Worm (Caenorhabditis elegans) whole organism, late embryonic: Measurements from ENCODE around the gene B0454.8.
A peak's percentile ranks its signal among the peaks of the same experiment; 100 is the strongest.

Source experiments
- C38D4.7 ChIP-seq: fragments of 200-800 bp; sonication (Bioruptor generic); optimal IDR thresholded peaks from 2 replicates; lab custom pipeline; 2018; ENCODE audit warnings: mild to moderate bottlenecking, missing genetic modification characterization, moderate library complexity, missing compliant biosample characterization
- F13H6.1 ChIP-seq: sonication (generic microtip); optimal IDR thresholded peaks from 2 replicates; lab custom pipeline; 2016; ENCODE audit warnings: missing genetic modification characterization, missing compliant biosample characterization
- K02D7.2 ChIP-seq: sonication (generic microtip); optimal IDR thresholded peaks from 2 replicates; lab custom pipeline; 2017; ENCODE audit warnings: mild to moderate bottlenecking, missing genetic modification characterization, missing compliant biosample characterization
- K09A11.1 ChIP-seq: sonication (generic microtip); optimal IDR thresholded peaks from 2 replicates; lab custom pipeline; 2017; ENCODE audit warnings: antibody characterized with exemption, mild to moderate bottlenecking, missing genetic modification characterization, missing compliant biosample characterization; ENCODE audit not compliant: insufficient read depth
- T23F11.4 ChIP-seq: fragments of 200-800 bp; sonication (Bioruptor generic); optimal IDR thresholded peaks from 2 replicates; lab custom pipeline; 2018; ENCODE audit warnings: mild to moderate bottlenecking, missing genetic modification characterization, missing compliant biosample characterization
- Y22D7AL.16 ChIP-seq: sonication (generic microtip); optimal IDR thresholded peaks from 2 replicates; lab custom pipeline; 2016; ENCODE audit warnings: missing genetic modification characterization, missing compliant biosample characterization
- ahr-1 ChIP-seq: sonication (generic microtip); optimal IDR thresholded peaks from 2 replicates; lab custom pipeline; 2016; ENCODE audit warnings: missing genetic modification characterization, missing compliant biosample characterization
- ama-1 ChIP-seq: fragments of 150-350 bp; optimal IDR thresholded peaks from 2 replicates; lab custom pipeline; 2014
- ceh-18 ChIP-seq: sonication (generic microtip); optimal IDR thresholded peaks from 2 replicates; lab custom pipeline; 2016; ENCODE audit warnings: missing genetic modification characterization, missing compliant biosample characterization
- ceh-2 ChIP-seq: sonication (generic microtip); optimal IDR thresholded peaks from 2 replicates; lab custom pipeline; 2016; ENCODE audit warnings: missing genotype, missing genetic modification characterization, missing compliant biosample characterization
- ceh-24 ChIP-seq: sonication (generic microtip); optimal IDR thresholded peaks from 2 replicates; lab custom pipeline; 2016; ENCODE audit warnings: mild to moderate bottlenecking, missing genetic modification characterization, missing compliant biosample characterization
- ceh-30 ChIP-seq: fragments of 150-350 bp; optimal IDR thresholded peaks from 2 replicates; lab custom pipeline; 2014; ENCODE audit warnings: missing biosample characterization, missing genetic modification characterization
- ceh-31 ChIP-seq: sonication (generic microtip); optimal IDR thresholded peaks from 2 replicates; lab custom pipeline; 2016; ENCODE audit warnings: missing genetic modification characterization, missing compliant biosample characterization
- ceh-34 ChIP-seq: sonication (generic microtip); optimal IDR thresholded peaks from 2 replicates; lab custom pipeline; 2016; ENCODE audit warnings: mild to moderate bottlenecking, missing genetic modification characterization, missing compliant biosample characterization
- ceh-45 ChIP-seq: fragments of 200-800 bp; sonication (Bioruptor generic); IDR thresholded peaks from 2 replicates; pipeline ENCODE4 v1.3.6; 2022; ENCODE audit warnings: missing genetic modification reagents, missing genetic modification characterization, missing compliant biosample characterization
- ceh-48 ChIP-seq: sonication (generic microtip); optimal IDR thresholded peaks from 2 replicates; lab custom pipeline; 2016; ENCODE audit warnings: missing genetic modification characterization, inconsistent platforms, missing compliant biosample characterization
- che-1 ChIP-seq: sonication (generic microtip); optimal IDR thresholded peaks from 2 replicates; lab custom pipeline; 2016; ENCODE audit warnings: mild to moderate bottlenecking, missing genetic modification characterization, missing compliant biosample characterization
- dmd-4 ChIP-seq: sonication (generic microtip); optimal IDR thresholded peaks from 2 replicates; lab custom pipeline; 2016; ENCODE audit warnings: borderline replicate concordance, missing genetic modification characterization, missing compliant biosample characterization
- elt-2 ChIP-seq: sonication (generic microtip); optimal IDR thresholded peaks from 2 replicates; lab custom pipeline; 2016; ENCODE audit warnings: missing genetic modification reagents, missing genetic modification characterization, missing compliant biosample characterization
- elt-4 ChIP-seq: sonication (generic microtip); optimal IDR thresholded peaks from 2 replicates; lab custom pipeline; 2016; ENCODE audit warnings: missing genetic modification characterization, missing compliant biosample characterization
- ets-4 ChIP-seq: sonication (generic microtip); optimal IDR thresholded peaks from 2 replicates; lab custom pipeline; 2016; ENCODE audit warnings: missing genetic modification characterization, missing compliant biosample characterization
- fkh-10 ChIP-seq: fragments of 150-350 bp; optimal IDR thresholded peaks from 2 replicates; lab custom pipeline; 2014; ENCODE audit warnings: missing biosample characterization, missing genetic modification reagents, missing genetic modification characterization
- hlh-15 ChIP-seq: sonication (generic microtip); optimal IDR thresholded peaks from 2 replicates; lab custom pipeline; 2016; ENCODE audit warnings: missing genetic modification characterization, missing compliant biosample characterization
- hlh-6 ChIP-seq: sonication (generic microtip); optimal IDR thresholded peaks from 2 replicates; lab custom pipeline; 2016; ENCODE audit warnings: missing genotype, missing genetic modification characterization, missing compliant biosample characterization
- lim-6 ChIP-seq: sonication (generic microtip); optimal IDR thresholded peaks from 2 replicates; lab custom pipeline; 2016; ENCODE audit warnings: missing genetic modification characterization, missing compliant biosample characterization
- lin-11 ChIP-seq: fragments of 200-800 bp; sonication (Bioruptor generic); optimal IDR thresholded peaks from 2 replicates; lab custom pipeline; 2018; ENCODE audit warnings: mild to moderate bottlenecking, missing genetic modification characterization, missing compliant biosample characterization
- madf-2 ChIP-seq: sonication (generic microtip); optimal IDR thresholded peaks from 2 replicates; lab custom pipeline; 2017; ENCODE audit warnings: missing genetic modification characterization, missing compliant biosample characterization
- nfya-1 ChIP-seq: sonication (generic microtip); optimal IDR thresholded peaks from 2 replicates; lab custom pipeline; 2017; ENCODE audit warnings: missing genetic modification characterization, mild to moderate bottlenecking, missing compliant biosample characterization, antibody characterized with exemption, moderate library complexity
- nhr-232 ChIP-seq: sonication (generic microtip); optimal IDR thresholded peaks from 2 replicates; lab custom pipeline; 2016; ENCODE audit warnings: missing genetic modification characterization, missing compliant biosample characterization
- npax-4 ChIP-seq: sonication (generic microtip); optimal IDR thresholded peaks from 2 replicates; lab custom pipeline; 2016; ENCODE audit warnings: missing genetic modification characterization, missing compliant biosample characterization
- odd-2 ChIP-seq: sonication (generic microtip); optimal IDR thresholded peaks from 2 replicates; lab custom pipeline; 2017; ENCODE audit warnings: antibody characterized with exemption, mild to moderate bottlenecking, missing genetic modification characterization, missing compliant biosample characterization
- pha-2 ChIP-seq: sonication (generic microtip); optimal IDR thresholded peaks from 2 replicates; lab custom pipeline; 2017; ENCODE audit warnings: mild to moderate bottlenecking, missing genetic modification characterization, missing compliant biosample characterization
- pha-4 ChIP-seq: fragments of 150-350 bp; optimal IDR thresholded peaks from 2 replicates; lab custom pipeline; 2018; ENCODE audit warnings: missing biosample characterization, missing genetic modification reagents, missing genetic modification characterization
- pqm-1 ChIP-seq: sonication (generic microtip); optimal IDR thresholded peaks from 2 replicates; lab custom pipeline; 2016; ENCODE audit warnings: missing genetic modification characterization, missing compliant biosample characterization
- ref-2 ChIP-seq: sonication (generic microtip); optimal IDR thresholded peaks from 2 replicates; lab custom pipeline; 2016; ENCODE audit warnings: missing genetic modification characterization, missing compliant biosample characterization
- sdc-2 ChIP-seq: sonication (generic microtip); optimal IDR thresholded peaks from 2 replicates; lab custom pipeline; 2016; ENCODE audit warnings: missing genotype, missing genetic modification characterization, missing compliant biosample characterization
- sox-2 ChIP-seq: fragments of 200-800 bp; sonication (Bioruptor generic); IDR thresholded peaks from 2 replicates; pipeline ENCODE4 v1.3.6; 2022; ENCODE audit warnings: missing genetic modification reagents, missing genetic modification characterization, missing compliant biosample characterization
- tbx-2 ChIP-seq: sonication (generic microtip); optimal IDR thresholded peaks from 2 replicates; lab custom pipeline; 2016; ENCODE audit warnings: missing genetic modification characterization, missing compliant biosample characterization
- tbx-7 ChIP-seq: sonication (generic microtip); optimal IDR thresholded peaks from 2 replicates; lab custom pipeline; 2016; ENCODE audit warnings: missing genotype, missing genetic modification characterization, missing compliant biosample characterization
- ttx-3 ChIP-seq: sonication (generic microtip); optimal IDR thresholded peaks from 2 replicates; lab custom pipeline; 2016; ENCODE audit warnings: missing genetic modification reagents, missing genetic modification characterization, missing compliant biosample characterization
- unc-42 ChIP-seq: sonication (generic microtip); optimal IDR thresholded peaks from 2 replicates; lab custom pipeline; 2016; ENCODE audit warnings: missing genotype, missing genetic modification characterization, missing compliant biosample characterization
- unc-55 ChIP-seq: sonication (generic microtip); optimal IDR thresholded peaks from 2 replicates; lab custom pipeline; 2017; ENCODE audit warnings: missing biosample characterization, missing genetic modification reagents, missing genetic modification characterization
- unc-86 ChIP-seq: sonication (generic microtip); optimal IDR thresholded peaks from 2 replicates; lab custom pipeline; 2016; ENCODE audit warnings: missing genetic modification characterization, missing compliant biosample characterization
- zip-5 ChIP-seq: sonication (generic microtip); optimal IDR thresholded peaks from 2 replicates; lab custom pipeline; 2016; ENCODE audit warnings: missing genetic modification characterization, missing compliant biosample characterization
- ztf-16 ChIP-seq: sonication (generic microtip); optimal IDR thresholded peaks from 2 replicates; lab custom pipeline; 2017; ENCODE audit warnings: missing genetic modification characterization, missing compliant biosample characterization

The B0454.8 gene

ce11 chrII:3055531-3055930 is 12.3 kb upstream of the B0454.8 start (continued):
- TF ChIP-seq fkh-10 (GFP tag; lab: Kevin White, UChicago) (no peak), T23F11.4 (no peak), tbx-7 (tag; lab: Kevin White, UChicago) (no peak), ttx-3 (tag; lab: Kevin White, UChicago) (no peak), K02D7.2 (tag; lab: Kevin White, UChicago) (no peak), ceh-48 (tag; lab: Kevin White, UChicago) (no peak), sdc-2 (peak; percentile 43), C38D4.7 (GFP tag; lab: Kevin White, UChicago) (no peak), K09A11.1 (tag; lab: Kevin White, UChicago) (no peak), ahr-1 (tag; lab: Kevin White, UChicago) (no peak), Y22D7AL.16 (tag; lab: Kevin White, UChicago) (no peak), nfya-1 (tag; lab: Kevin White, UChicago) (peak; percentile 67), pha-4 (tag; lab: Kevin White, UChicago) (no peak), lim-6 (tag; lab: Kevin White, UChicago) (no peak), ceh-45 (no peak), tbx-2 (tag; lab: Kevin White, UChicago) (peak; percentile 60)

ce11 chrII:3054622-3055021 is 11.4 kb upstream of the B0454.8 start:
- peak; percentile 22 for TF ChIP-seq tbx-2 (tag; lab: Kevin White, UChicago)
- peak; percentile 23 for TF ChIP-seq ref-2 (tag; lab: Kevin White, UChicago)
- peak; percentile 11 for TF ChIP-seq ceh-2 (tag; lab: Kevin White, UChicago)
- peak; percentile 31 for TF ChIP-seq ceh-31 (tag; lab: Kevin White, UChicago)
- TF ChIP-seq hlh-6 (tag; lab: Kevin White, UChicago) = peak; percentile 6
- no peak for TF ChIP-seq unc-55
- no peak for TF ChIP-seq nhr-232
- no peak for TF ChIP-seq F13H6.1
- TF ChIP-seq nfya-1 (tag; lab: Kevin White, UChicago) = peak; percentile 72
- peak; percentile 55 for TF ChIP-seq ceh-34 (tag; lab: Kevin White, UChicago)

ce11 chrII:3054221-3054620 is 11.0 kb upstream of the B0454.8 start, which contains the start of gene lido-13:
Gene lido-13, minus strand, starts transcription at chrII:3054321.
- TF ChIP-seq ceh-24 (tag; lab: Kevin White, UChicago) (no peak), elt-4 (tag; lab: Kevin White, UChicago) (no peak), elt-2 (tag; lab: Kevin White, UChicago) (no peak), nfya-1 (tag; lab: Kevin White, UChicago) (no peak), unc-42 (tag; lab: Kevin White, UChicago) (no peak), ceh-31 (tag; lab: Kevin White, UChicago) (no peak), pha-2 (no peak), ets-4 (tag; lab: Kevin White, UChicago) (no peak), che-1 (tag; lab: Kevin White, UChicago) (no peak), sox-2 (GFP tag; lab: Robert Waterston, UW) (no peak), ceh-18 (tag; lab: Kevin White, UChicago) (no peak), hlh-15 (no peak), madf-2 (no peak), pqm-1 (no peak), tbx-2 (tag; lab: Kevin White, UChicago) (no peak)

ce11 chrII:3053689-3054088 is 10.4 kb upstream of the B0454.8 start:
- TF ChIP-seq ztf-16 (tag; lab: Kevin White, UChicago) (no peak), tbx-2 (tag; lab: Kevin White, UChicago) (no peak), ceh-30 (tag; lab: Kevin White, UChicago) (no peak), odd-2 (no peak), Y22D7AL.16 (tag; lab: Kevin White, UChicago) (no peak), zip-5 (tag; lab: Kevin White, UChicago) (no peak), ama-1 (lab: Kevin White, UChicago) (no peak), ttx-3 (tag; lab: Kevin White, UChicago) (no peak), ceh-45 (no peak), F13H6.1 (no peak), unc-86 (tag; lab: Kevin White, UChicago) (no peak), npax-4 (tag; lab: Kevin White, UChicago) (no peak), lin-11 (tag; lab: Kevin White, UChicago) (no peak), dmd-4 (tag; lab: Kevin White, UChicago) (no peak), unc-42 (tag; lab: Kevin White, UChicago) (no peak), madf-2 (no peak), ceh-2 (tag; lab: Kevin White, UChicago) (no peak), unc-55 (no peak), fkh-10 (GFP tag; lab: Kevin White, UChicago) (no peak)
- TF ChIP-seq, all 69 proteins: peak for 0
